Worm (Caenorhabditis elegans): ENCODE measurements around the gene rif-1.2.

The rif-1.2 gene

ce11 chrX:12393786-12394308 is 22.6 kb upstream of the rif-1.2 start, which contains the start of gene F17E5.2:
Gene F17E5.2 (plus strand): TSS chrX:12394258.
- TF ChIP-seq nhr-2 (tag; optimal IDR thresholded peaks at IDR 0.05) (peak; percentile 69), lin-32 (GFP tag; optimal IDR thresholded peaks at IDR 0.05) (peak; percentile 70), snpc-4 (tag; optimal IDR thresholded peaks at IDR 0.05) (no peak), zip-8 (tag; optimal IDR thresholded peaks at IDR 0.05) (no peak), ceh-83 (GFP tag; optimal IDR thresholded peaks at IDR 0.05) (no peak), tbx-8 (GFP tag; optimal IDR thresholded peaks at IDR 0.05) (no peak), mls-2 (tag; optimal IDR thresholded peaks at IDR 0.05) (peak; percentile 66), nhr-237 (tag; optimal IDR thresholded peaks at IDR 0.05) (peak; percentile 85), nhr-76 (tag; optimal IDR thresholded peaks at IDR 0.05) (no peak), pha-4 (tag; optimal IDR thresholded peaks at IDR 0.05) (peak; percentile 96), mep-1 (tag; optimal IDR thresholded peaks at IDR 0.05) (peak; percentile 93), sptf-1 (tag; optimal IDR thresholded peaks at IDR 0.05) (no peak), lsy-2 (tag; optimal IDR thresholded peaks at IDR 0.05) (peak; percentile 66), elt-1 (tag; optimal IDR thresholded peaks at IDR 0.05; ENCODE audit: borderline replicate concordance, insufficient read depth) (no peak), nhr-28 (tag; optimal IDR thresholded peaks at IDR 0.05) (no peak), blmp-1 (tag; optimal IDR thresholded peaks at IDR 0.05) (no peak), unc-120 (tag; optimal IDR thresholded peaks at IDR 0.05; ENCODE audit: poor library complexity, severe bottlenecking) (peak; percentile 67), ceh-39 (tag; optimal IDR thresholded peaks at IDR 0.05) (no peak), ztf-11 (tag; optimal IDR thresholded peaks at IDR 0.05) (no peak), ces-1 (GFP tag; optimal IDR thresholded peaks at IDR 0.05) (peak; percentile 48), sem-2 (GFP tag; optimal IDR thresholded peaks at IDR 0.05) (no peak), unc-39 (tag; optimal IDR thresholded peaks at IDR 0.05) (no peak), ham-2 (GFP tag; optimal IDR thresholded peaks at IDR 0.05) (peak; percentile 47), cnd-1 (tag; optimal IDR thresholded peaks at IDR 0.05) (peak; percentile 47), drap-1 (GFP tag; optimal IDR thresholded peaks at IDR 0.05) (no peak), nhr-12 (tag; optimal IDR thresholded peaks at IDR 0.05) (no peak), lin-13 (tag; optimal IDR thresholded peaks at IDR 0.05) (peak; percentile 90), mab-5 (tag; optimal IDR thresholded peaks at IDR 0.05) (peak; percentile 24), bed-3 (GFP tag; optimal IDR thresholded peaks at IDR 0.05) (no peak), unc-62 (GFP tag; optimal IDR thresholded peaks at IDR 0.05) (peak; percentile 76), hlh-1 (tag; optimal IDR thresholded peaks at IDR 0.05) (peak; percentile 83), ceh-43 (GFP tag; optimal IDR thresholded peaks at IDR 0.05) (no peak), elt-3 (tag; optimal IDR thresholded peaks at IDR 0.05) (no peak), M03D4.4 (tag; optimal IDR thresholded peaks at IDR 0.05) (peak; percentile 38), flh-1 (GFP tag; optimal IDR thresholded peaks at IDR 0.05) (no peak)

ce11 chrX:12391380-12391779 is 20.2 kb upstream of the rif-1.2 start, which contains the start of gene nekl-3:
Gene nekl-3 (minus strand): TSS chrX:12391480.
- no peak for TF ChIP-seq lin-13 (tag; optimal IDR thresholded peaks at IDR 0.05)
- TF ChIP-seq elt-1 (tag; optimal IDR thresholded peaks at IDR 0.05; ENCODE audit: borderline replicate concordance, insufficient read depth), result no peak
- no peak for TF ChIP-seq flh-1 (GFP tag; optimal IDR thresholded peaks at IDR 0.05)
- no peak for TF ChIP-seq lin-32 (GFP tag; optimal IDR thresholded peaks at IDR 0.05)
- TF ChIP-seq snpc-4 (tag; optimal IDR thresholded peaks at IDR 0.05), result no peak
- no peak for TF ChIP-seq nhr-2 (tag; optimal IDR thresholded peaks at IDR 0.05)
- TF ChIP-seq cnd-1 (tag; optimal IDR thresholded peaks at IDR 0.05), result no peak
- no peak for TF ChIP-seq nhr-28 (tag; optimal IDR thresholded peaks at IDR 0.05)
- no peak for TF ChIP-seq elt-3 (tag; optimal IDR thresholded peaks at IDR 0.05)
- no peak for TF ChIP-seq sptf-1 (tag; optimal IDR thresholded peaks at IDR 0.05)
- TF ChIP-seq tbx-8 (GFP tag; optimal IDR thresholded peaks at IDR 0.05), result no peak
- no peak for TF ChIP-seq ceh-43 (GFP tag; optimal IDR thresholded peaks at IDR 0.05)
- TF ChIP-seq unc-62 (GFP tag; optimal IDR thresholded peaks at IDR 0.05), result no peak
- TF ChIP-seq ces-1 (GFP tag; optimal IDR thresholded peaks at IDR 0.05), result no peak

- no peak for TF ChIP-seq zip-8 (tag; optimal IDR thresholded peaks at IDR 0.05)
- no peak for TF ChIP-seq bed-3 (GFP tag; optimal IDR thresholded peaks at IDR 0.05)
- TF ChIP-seq ceh-39 (tag; optimal IDR thresholded peaks at IDR 0.05), result no peak
- TF ChIP-seq blmp-1 (tag; optimal IDR thresholded peaks at IDR 0.05), result no peak
- no peak for TF ChIP-seq mep-1 (tag; optimal IDR thresholded peaks at IDR 0.05)
- no peak for TF ChIP-seq ceh-83 (GFP tag; optimal IDR thresholded peaks at IDR 0.05)
- TF ChIP-seq nhr-12 (tag; optimal IDR thresholded peaks at IDR 0.05), result no peak
- no peak for TF ChIP-seq ceh-43 (GFP tag; optimal IDR thresholded peaks at IDR 0.05)
- no peak for TF ChIP-seq nhr-28 (tag; optimal IDR thresholded peaks at IDR 0.05)
- no peak for TF ChIP-seq unc-39 (tag; optimal IDR thresholded peaks at IDR 0.05)
- no peak for TF ChIP-seq M03D4.4 (tag; optimal IDR thresholded peaks at IDR 0.05)
- TF ChIP-seq lin-13 (tag; optimal IDR thresholded peaks at IDR 0.05), result no peak
- TF ChIP-seq drap-1 (GFP tag; optimal IDR thresholded peaks at IDR 0.05), result no peak
Observed at ce11 chrX:12378293-12378692, 7.1 kb upstream of the rif-1.2 start, which contains the start of gene glb-13. Gene glb-13 (minus strand): TSS chrX:12378393.

Data from whole organism, mixed stage, embryonic.